Worm (Caenorhabditis elegans) whole organism, L1 larva: Measurements from ENCODE around the gene nhr-214.
A peak's percentile ranks its signal among the peaks of the same experiment; 100 is the strongest.

Source experiments
- C04F5.9 ChIP-seq: sonication (generic microtip); optimal IDR thresholded peaks from 2 replicates; lab custom pipeline; 2016; ENCODE audit warnings: missing genetic modification characterization, missing compliant biosample characterization
- aha-1 ChIP-seq: fragments of 150-350 bp; optimal IDR thresholded peaks from 2 replicates; lab custom pipeline; 2014; ENCODE audit warnings: missing biosample characterization, missing genetic modification characterization
- aly-2 ChIP-seq: fragments of 150-350 bp; optimal IDR thresholded peaks from 2 replicates; lab custom pipeline; 2014; ENCODE audit warnings: missing biosample characterization, missing genetic modification characterization
- ama-1 ChIP-seq: fragments of 150-350 bp; optimal IDR thresholded peaks from 2 replicates; lab custom pipeline; 2014
- fos-1 ChIP-seq: fragments of 150-350 bp; optimal IDR thresholded peaks from 2 replicates; lab custom pipeline; 2014; ENCODE audit warnings: missing biosample characterization, missing genetic modification characterization
- lin-39 ChIP-seq: fragments of 150-350 bp; optimal IDR thresholded peaks from 2 replicates; lab custom pipeline; 2014; ENCODE audit warnings: missing biosample characterization, missing genetic modification reagents, missing genetic modification characterization
- nhr-11 ChIP-seq: fragments of 150-350 bp; optimal IDR thresholded peaks from 2 replicates; lab custom pipeline; 2014; ENCODE audit warnings: missing biosample characterization, missing genetic modification characterization
- nhr-76 ChIP-seq: sonication (generic microtip); optimal IDR thresholded peaks from 2 replicates; lab custom pipeline; 2017; ENCODE audit warnings: missing biosample characterization, missing genetic modification characterization
- nhr-90 ChIP-seq: sonication (generic microtip); optimal IDR thresholded peaks from 2 replicates; lab custom pipeline; 2016; ENCODE audit warnings: mild to moderate bottlenecking, missing genetic modification characterization, missing compliant biosample characterization; ENCODE audit not compliant: poor library complexity
- unc-30 ChIP-seq: sonication (generic microtip); optimal IDR thresholded peaks from 2 replicates; lab custom pipeline; 2017; ENCODE audit warnings: missing biosample characterization, missing genetic modification characterization
- unc-62 ChIP-seq: fragments of 150-350 bp; optimal IDR thresholded peaks from 2 replicates; lab custom pipeline; 2014; ENCODE audit warnings: missing biosample characterization, missing genetic modification reagents, missing genetic modification characterization

DNA sequence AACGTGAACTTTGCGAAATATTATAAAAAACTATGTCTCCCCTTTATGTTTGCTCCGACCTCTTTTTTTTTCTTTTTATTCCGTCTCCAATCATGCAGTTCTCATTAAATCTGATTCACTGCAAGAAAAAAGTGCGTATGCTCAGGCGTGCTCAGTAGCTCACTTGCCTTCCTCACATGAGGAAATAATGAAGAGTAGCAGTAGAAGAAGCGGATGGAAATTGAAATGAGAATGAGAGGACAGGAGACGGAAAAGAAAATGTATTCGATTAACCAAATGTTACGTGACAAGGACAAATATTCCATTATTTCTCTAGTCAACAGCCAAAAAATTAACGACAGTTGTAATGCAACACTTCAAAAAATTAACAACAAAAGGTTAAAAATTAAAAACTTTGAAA, 11.2 kb upstream of the nhr-214 start:
- no peak for TF ChIP-seq unc-30 (tag; lab: Kevin White, UChicago)
- TF ChIP-seq nhr-90 (tag; lab: Kevin White, UChicago), result no peak
- peak; percentile 8 for TF ChIP-seq fos-1 (tag; lab: Kevin White, UChicago)
- no peak for TF ChIP-seq aly-2
- no peak for TF ChIP-seq nhr-76 (tag; lab: Kevin White, UChicago)
- no peak for TF ChIP-seq C04F5.9
- TF ChIP-seq lin-39 (tag; lab: Kevin White, UChicago), result no peak
- TF ChIP-seq unc-62 (GFP tag; lab: Kevin White, UChicago), result no peak
- TF ChIP-seq nhr-11 (tag; lab: Kevin White, UChicago), result no peak
- no peak for TF ChIP-seq ama-1 (lab: Kevin White, UChicago)
- TF ChIP-seq aha-1 (tag; lab: Kevin White, UChicago), result no peak
